Fruit fly (Drosophila melanogaster) whole organism: Measurements from ENCODE around the gene nAChRalpha4.

Source experiments
- CG8478 ChIP-seq: fragments of >200 bp; optimal IDR thresholded peaks from 2 replicates; lab custom pipeline; 2018; ENCODE audit warnings: inconsistent platforms
- EcR ChIP-seq, 2 experiments: fragments of >200 bp; optimal IDR thresholded peaks; 2 replicates each; lab custom pipeline; 2017; ENCODE audit warnings: missing biosample characterization in 2 of 2, missing genetic modification characterization in 2 of 2, missing genetic modification reagents in 2 of 2
- pan ChIP-seq: fragments of >200 bp; optimal IDR thresholded peaks from 2 replicates; lab custom pipeline; 2017
- psq ChIP-seq: fragments of >200 bp; optimal IDR thresholded peaks from 2 replicates; lab custom pipeline; 2017
- usp ChIP-seq: fragments of >200 bp; optimal IDR thresholded peaks from 2 replicates; lab custom pipeline; 2017; ENCODE audit warnings: missing biosample characterization, missing genetic modification characterization, mixed read lengths

dm6 chr3L:23279021-23279639 is 72.7 kb downstream of the nAChRalpha4 start:
- TF ChIP-seq psq (lab: Kevin White, UChicago): no peak
- no peak for TF ChIP-seq CG8478
- no peak for TF ChIP-seq EcR (GFP tag; optimal IDR thresholded peaks at IDR 0.05; lab: Kevin White, UChicago)
- no peak for TF ChIP-seq pan (lab: Kevin White, UChicago)
- no peak for TF ChIP-seq usp
